Fruit fly (Drosophila melanogaster): ENCODE measurements around the gene BigH1.

dm6 chr3R:14687296-14687695, 24.0 kb downstream of the BigH1 start:
- TF ChIP-seq CG1621 (tag; optimal IDR thresholded peaks at IDR 0.05) (no peak), Met (GFP tag; optimal IDR thresholded peaks at IDR 0.05) (no peak), CG6163 (GFP tag; IDR thresholded peaks at IDR 0.05) (no peak), spab (GFP tag; optimal IDR thresholded peaks at IDR 0.05) (no peak), vri (GFP tag; optimal IDR thresholded peaks at IDR 0.05) (no peak), CG6276 (GFP tag; optimal IDR thresholded peaks at IDR 0.05) (no peak), Lpt (GFP tag; optimal IDR thresholded peaks at IDR 0.05) (no peak), Gug (GFP tag; IDR thresholded peaks at IDR 0.05) (no peak), CG10631 (GFP tag; optimal IDR thresholded peaks at IDR 0.05) (no peak), Blimp-1 (GFP tag; optimal IDR thresholded peaks at IDR 0.05) (no peak), CG11762 (GFP tag; optimal IDR thresholded peaks at IDR 0.05; ENCODE audit: insufficient read depth) (no peak), OdsH (GFP tag; optimal IDR thresholded peaks at IDR 0.05) (no peak), achi (GFP tag; optimal IDR thresholded peaks at IDR 0.05) (no peak), cyc (GFP tag; optimal IDR thresholded peaks at IDR 0.05) (no peak)

Measured in whole organism, prepupa.